Fruit fly (Drosophila melanogaster) whole organism, embryonic: Measurements from ENCODE around the gene Gr22c.

Experiments
- CG1024 ChIP-seq: fragments of 200-800 bp; sonication (Bioruptor generic); IDR thresholded peaks from 2 replicates; pipeline ENCODE4 v1.3.6; 2022; ENCODE audit warnings: missing biosample characterization, missing genetic modification characterization
- CG10543 ChIP-seq: fragments of 200-800 bp; sonication (Bioruptor generic); optimal IDR thresholded peaks from 3 replicates; lab custom pipeline; 2017; ENCODE audit warnings: missing biosample characterization, mild to moderate bottlenecking, missing genetic modification characterization, moderate library complexity
- CG10565 ChIP-seq: fragments of 200-800 bp; sonication (Bioruptor generic); optimal IDR thresholded peaks from 3 replicates; lab custom pipeline; 2016; ENCODE audit warnings: missing biosample characterization, mild to moderate bottlenecking, missing genetic modification characterization
- CG11456 ChIP-seq: fragments of 200-800 bp; sonication (Bioruptor generic); IDR thresholded peaks from 3 replicates; pipeline ENCODE4 v1.3.6; 2022; ENCODE audit warnings: missing biosample characterization, missing genetic modification characterization
- CG11696 ChIP-seq: fragments of 200-800 bp; sonication (Bioruptor generic); IDR thresholded peaks from 2 replicates; pipeline ENCODE4 v1.3.6; 2022; ENCODE audit warnings: missing biosample characterization, missing genetic modification characterization
- CG12071 ChIP-seq: fragments of 200-800 bp; sonication (Bioruptor generic); optimal IDR thresholded peaks from 3 replicates; lab custom pipeline; 2018; ENCODE audit warnings: missing biosample characterization, mild to moderate bottlenecking, missing genetic modification characterization
- CG12236 ChIP-seq: fragments of 200-800 bp; sonication (Bioruptor generic); optimal IDR thresholded peaks from 2 replicates; lab custom pipeline; 2016; ENCODE audit warnings: missing biosample characterization, missing genetic modification characterization
- CG15514 ChIP-seq: fragments of 200-800 bp; sonication (Bioruptor generic); optimal IDR thresholded peaks from 3 replicates; lab custom pipeline; 2017; ENCODE audit warnings: missing biosample characterization, missing genetic modification characterization, mild to moderate bottlenecking, moderate library complexity, missing genetic modification reagents
- CG17186 ChIP-seq: fragments of 200-800 bp; sonication (Bioruptor generic); optimal IDR thresholded peaks from 3 replicates; lab custom pipeline; 2017; ENCODE audit warnings: missing biosample characterization, missing genetic modification reagents, missing genetic modification characterization
- CG32532 ChIP-seq: fragments of 200-800 bp; sonication (Bioruptor generic); IDR thresholded peaks from 2 replicates; pipeline ENCODE4 v1.3.6; 2022; ENCODE audit warnings: missing biosample characterization, missing genetic modification characterization
- CG34422 ChIP-seq: fragments of 200-800 bp; sonication (Bioruptor generic); IDR thresholded peaks from 3 replicates; pipeline ENCODE4 v1.3.6; 2022; ENCODE audit warnings: missing biosample characterization, missing genetic modification characterization
- CG6791 ChIP-seq: fragments of 200-800 bp; sonication (Bioruptor generic); IDR thresholded peaks from 3 replicates; pipeline ENCODE4 v1.3.6; 2022; ENCODE audit warnings: missing biosample characterization, missing genetic modification characterization; ENCODE audit not compliant: partially characterized antibody
- CG9437 ChIP-seq: fragments of 200-800 bp; sonication (Bioruptor generic); optimal IDR thresholded peaks from 2 replicates; lab custom pipeline; 2018; ENCODE audit warnings: missing biosample characterization, mild to moderate bottlenecking, missing genetic modification characterization
- D19B ChIP-seq: fragments of 200-800 bp; sonication (Bioruptor generic); optimal IDR thresholded peaks from 2 replicates; lab custom pipeline; 2017; ENCODE audit warnings: missing biosample characterization, mild to moderate bottlenecking, missing genetic modification characterization
- Dfd ChIP-seq, 2 experiments: fragments of >200 bp; optimal IDR thresholded peaks; 2 replicates each; lab custom pipeline; 2017; ENCODE audit warnings: missing biosample characterization in 2 of 2, missing genetic modification characterization in 2 of 2
- Doc3 ChIP-seq: fragments of 200-800 bp; sonication (Bioruptor generic); IDR thresholded peaks from 3 replicates; pipeline ENCODE4 v1.3.6; 2022; ENCODE audit warnings: missing biosample characterization, missing genetic modification characterization; ENCODE audit not compliant: partially characterized antibody
- ERR ChIP-seq: fragments of 200-800 bp; sonication (Bioruptor generic); optimal IDR thresholded peaks from 2 replicates; lab custom pipeline; 2016; ENCODE audit warnings: missing biosample characterization, missing genetic modification characterization
- Gsc ChIP-seq: fragments of 200-800 bp; sonication (Bioruptor generic); IDR thresholded peaks from 2 replicates; pipeline ENCODE4 v1.3.6; 2022; ENCODE audit warnings: missing biosample characterization, missing genetic modification characterization
- Hey ChIP-seq: fragments of 200-800 bp; sonication (Bioruptor generic); optimal IDR thresholded peaks from 3 replicates; lab custom pipeline; 2018; ENCODE audit warnings: missing biosample characterization, mild to moderate bottlenecking, missing genetic modification characterization
- Hr51 ChIP-seq, 2 experiments: fragments of 200-800 bp; sonication (Bioruptor generic); optimal IDR thresholded peaks; 2 replicates in 1 of 2; 3 replicates in 1 of 2; lab custom pipeline; 2016 to 2018; ENCODE audit warnings: missing biosample characterization in 2 of 2, missing genetic modification characterization in 2 of 2, mild to moderate bottlenecking in 1 of 2, moderate library complexity in 1 of 2
- Mrtf ChIP-seq: fragments of 200-800 bp; sonication (Bioruptor generic); IDR thresholded peaks from 3 replicates; pipeline ENCODE4 v1.3.6; 2022; ENCODE audit warnings: missing biosample characterization, missing genetic modification characterization
- Myb ChIP-seq: fragments of 200-800 bp; sonication (Bioruptor generic); optimal IDR thresholded peaks from 2 replicates; lab custom pipeline; 2016; ENCODE audit warnings: missing biosample characterization, missing genetic modification characterization
- NfI ChIP-seq: fragments of 200-800 bp; sonication (Bioruptor generic); optimal IDR thresholded peaks from 3 replicates; lab custom pipeline; 2018; ENCODE audit warnings: missing biosample characterization, mild to moderate bottlenecking, missing genetic modification characterization, moderate library complexity
- Optix ChIP-seq: fragments of 200-800 bp; sonication (Bioruptor generic); IDR thresholded peaks from 3 replicates; pipeline ENCODE4 v1.3.6; 2022; ENCODE audit warnings: missing biosample characterization, missing genetic modification characterization
- Poxn ChIP-seq: fragments of 200-800 bp; sonication (Bioruptor generic); IDR thresholded peaks from 2 replicates; pipeline ENCODE4 v1.3.6; 2022; ENCODE audit warnings: missing biosample characterization, missing genetic modification characterization
- abd-A ChIP-seq: fragments of 200-800 bp; sonication (Bioruptor generic); optimal IDR thresholded peaks from 3 replicates; lab custom pipeline; 2019; ENCODE audit warnings: missing biosample characterization, mild to moderate bottlenecking, missing genetic modification characterization, moderate library complexity
- ara ChIP-seq: fragments of 200-800 bp; sonication (Bioruptor generic); IDR thresholded peaks from 2 replicates; pipeline ENCODE4 v1.3.6; 2022; ENCODE audit warnings: missing biosample characterization, missing genetic modification characterization
- az2 ChIP-seq: fragments of 200-800 bp; sonication (Bioruptor generic); optimal IDR thresholded peaks from 3 replicates; lab custom pipeline; 2016; ENCODE audit warnings: missing biosample characterization, missing genetic modification characterization
- br ChIP-seq: fragments of >200 bp; optimal IDR thresholded peaks from 2 replicates; lab custom pipeline; 2017
- cato ChIP-seq: fragments of 200-800 bp; sonication (Bioruptor generic); optimal IDR thresholded peaks from 2 replicates; lab custom pipeline; 2016; ENCODE audit warnings: missing biosample characterization, missing genetic modification characterization, borderline replicate concordance
- croc ChIP-seq: fragments of 200-800 bp; sonication (Bioruptor generic); conservative IDR thresholded peaks from 3 replicates; pipeline ENCODE4 v1.3.6; 2022; ENCODE audit warnings: missing biosample characterization, missing genetic modification characterization
- cwo ChIP-seq: fragments of 200-800 bp; sonication (Bioruptor generic); optimal IDR thresholded peaks from 3 replicates; lab custom pipeline; 2017; ENCODE audit warnings: missing biosample characterization, missing genetic modification characterization, mild to moderate bottlenecking, moderate library complexity, missing genetic modification reagents
- ham ChIP-seq: fragments of 200-800 bp; sonication (Bioruptor generic); IDR thresholded peaks from 2 replicates; pipeline ENCODE4 v1.3.6; 2022; ENCODE audit warnings: missing biosample characterization, missing genetic modification characterization
- hbn ChIP-seq: fragments of 200-800 bp; sonication (Bioruptor generic); IDR thresholded peaks from 2 replicates; pipeline ENCODE4 v1.3.6; 2022; ENCODE audit warnings: missing biosample characterization, missing genetic modification characterization; ENCODE audit not compliant: partially characterized antibody
- lab ChIP-seq: fragments of 200-800 bp; sonication (Bioruptor generic); optimal IDR thresholded peaks from 3 replicates; lab custom pipeline; 2017; ENCODE audit warnings: missing biosample characterization, missing genetic modification characterization, mild to moderate bottlenecking, moderate library complexity, missing genetic modification reagents
- mirr ChIP-seq: fragments of 200-800 bp; sonication (Bioruptor generic); optimal IDR thresholded peaks from 3 replicates; lab custom pipeline; 2018; ENCODE audit warnings: missing biosample characterization, mild to moderate bottlenecking, missing genetic modification characterization
- nerfin-1 ChIP-seq: fragments of 200-800 bp; sonication (Bioruptor generic); optimal IDR thresholded peaks from 3 replicates; lab custom pipeline; 2019; ENCODE audit warnings: missing biosample characterization, mild to moderate bottlenecking, missing genetic modification characterization, moderate library complexity
- onecut ChIP-seq: fragments of 200-800 bp; sonication (Bioruptor generic); IDR thresholded peaks from 2 replicates; pipeline ENCODE4 v1.3.6; 2022; ENCODE audit warnings: missing biosample characterization, missing genetic modification characterization
- phol ChIP-seq: fragments of 200-800 bp; sonication (Bioruptor generic); optimal IDR thresholded peaks from 3 replicates; lab custom pipeline; 2018; ENCODE audit warnings: missing biosample characterization, mild to moderate bottlenecking, missing genetic modification characterization, moderate library complexity
- row ChIP-seq: fragments of 200-800 bp; sonication (Bioruptor generic); IDR thresholded peaks from 3 replicates; pipeline ENCODE4 v1.3.6; 2022; ENCODE audit warnings: missing biosample characterization, missing genetic modification characterization
- sens ChIP-seq: fragments of 200-800 bp; sonication (Bioruptor generic); peaks from one replicate; lab custom pipeline; 2016; ENCODE audit warnings: missing biosample characterization, missing genetic modification characterization
- slbo ChIP-seq: fragments of 200-800 bp; sonication (Bioruptor generic); IDR thresholded peaks from 2 replicates; pipeline ENCODE4 v1.3.6; 2022; ENCODE audit warnings: missing biosample characterization, missing genetic modification characterization
- tll ChIP-seq, 2 experiments: fragments of 200-800 bp in 1 of 2; fragments of >200 bp in 1 of 2; sonication (Bioruptor generic) in 1 of 2; optimal IDR thresholded peaks; 2 replicates each; lab custom pipeline; 2017 to 2019; ENCODE audit warnings: missing biosample characterization in 2 of 2, missing genetic modification characterization in 2 of 2, mild to moderate bottlenecking in 1 of 2, moderate library complexity in 1 of 2
- toy ChIP-seq: fragments of 200-800 bp; sonication (Bioruptor generic); IDR thresholded peaks from 2 replicates; pipeline ENCODE4 v1.3.6; 2022; ENCODE audit warnings: missing biosample characterization, missing genetic modification characterization
- vfl ChIP-seq: fragments of 200-800 bp; sonication (Bioruptor generic); optimal IDR thresholded peaks from 2 replicates; lab custom pipeline; 2016; ENCODE audit warnings: missing biosample characterization, missing genetic modification characterization

Gr22c gene

DNA sequence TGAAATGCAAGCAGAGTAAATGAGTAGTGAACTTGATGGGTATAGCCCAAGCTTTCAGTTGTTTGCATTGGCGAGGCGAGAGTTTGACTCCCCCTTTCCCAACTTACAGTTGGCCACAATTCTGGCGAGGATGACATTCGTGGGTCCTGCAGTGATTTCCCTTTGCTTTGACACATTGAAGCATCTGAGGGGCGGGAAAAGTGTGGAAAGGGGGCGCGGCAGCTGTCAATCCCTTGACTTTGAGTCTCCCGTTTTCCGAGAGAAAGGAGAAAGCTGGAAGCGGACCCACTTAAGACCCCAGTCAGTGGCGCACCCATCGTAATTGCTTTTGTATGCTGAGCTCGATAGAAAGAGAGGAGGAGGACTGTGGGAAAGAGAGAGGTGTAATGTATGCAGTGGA is 18.8 kb upstream of the Gr22c start:
- TF ChIP-seq Mrtf (peak; percentile 55; the same call in 2 of the 3 replicates), Poxn (0 out of 2 replicates have a peak, but pooled peaks have one; percentile 37), CG11456 (GFP tag; lab: Robert Waterston, UW) (peak; percentile 58; the same call in 1 of the 3 replicates), Gsc (peak; percentile 16; the same call in 1 of the 2 replicates), CG6791 (0 out of 3 replicates have a peak, but pooled peaks have one; percentile 41)
- TF ChIP-seq, all 482 proteins: peak for 5; not testable (repeated sequence) for 477

DNA sequence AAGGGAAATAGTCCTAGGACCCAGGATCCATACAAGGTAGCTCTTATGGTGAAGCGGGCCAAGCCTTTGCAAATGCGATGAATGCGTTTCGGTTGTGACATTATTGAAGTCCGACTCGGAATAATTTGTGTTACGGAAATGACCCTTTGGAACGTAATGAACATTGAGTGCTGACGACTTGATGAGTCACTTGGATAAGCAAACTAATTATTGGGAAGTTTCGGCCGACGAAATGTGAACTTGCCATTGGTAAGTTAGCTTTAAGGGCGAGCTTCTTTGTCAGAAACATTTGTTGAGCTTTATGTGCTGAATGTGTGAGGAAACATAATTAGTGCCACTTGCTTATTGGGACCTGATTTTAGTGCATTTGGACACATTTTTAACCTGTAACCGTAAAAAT is 3.2 kb upstream of the Gr22c start, which contains the start of gene Gr22a:
Gene Gr22a, minus strand, starts transcription at position 101 of the 400 bp plus-strand sequence.
- no peak for TF ChIP-seq CG1024 (GFP tag; lab: Robert Waterston, UW)
- TF ChIP-seq CG11696 (GFP tag; lab: Robert Waterston, UW), result no peak
- no peak for TF ChIP-seq ham (GFP tag; lab: Robert Waterston, UW)
- no peak for TF ChIP-seq CG9437 (GFP tag; lab: Kevin White, UChicago)
- TF ChIP-seq vfl (GFP tag; lab: Kevin White, UChicago), result no peak
- TF ChIP-seq cato, result no peak
- TF ChIP-seq CG17186 (GFP tag; lab: Kevin White, UChicago), result no peak
- no peak for TF ChIP-seq toy (GFP tag; lab: Robert Waterston, UW)
- TF ChIP-seq NfI (GFP tag; lab: Kevin White, UChicago), result no peak
- no peak for TF ChIP-seq CG12236 (GFP tag; lab: Kevin White, UChicago)
- no peak for TF ChIP-seq br (lab: Kevin White, UChicago)
- TF ChIP-seq ara (GFP tag; lab: Robert Waterston, UW), result no peak
- TF ChIP-seq croc (GFP tag; lab: Robert Waterston, UW), result no peak

DNA sequence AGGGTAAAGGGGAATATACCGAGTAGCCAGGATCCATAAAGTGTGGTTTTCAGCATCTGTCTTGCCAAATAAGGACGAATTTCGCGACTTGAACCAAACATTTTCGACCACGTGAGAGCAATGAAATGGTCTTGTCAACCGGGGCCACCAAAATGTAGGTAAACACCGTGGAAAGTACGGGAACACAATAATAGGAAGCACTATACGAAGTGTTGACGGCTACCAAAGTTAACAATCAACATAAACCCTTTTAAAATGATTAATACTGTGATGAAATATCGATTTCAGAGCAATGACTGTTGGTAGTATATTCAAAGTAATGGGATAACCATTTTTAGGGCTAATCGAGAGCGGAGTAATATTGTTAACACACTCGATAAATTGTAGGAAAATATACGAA is 1.5 kb upstream of the Gr22c start, which contains the start of gene Gr22b:
Gene Gr22b, minus strand, starts transcription at position 101 of the 400 bp plus-strand sequence.
- TF ChIP-seq CG32532 (GFP tag; lab: Robert Waterston, UW), result no peak
- TF ChIP-seq CG34422 (GFP tag; lab: Robert Waterston, UW), result no peak
- TF ChIP-seq, all 482 proteins: peak for 0

DNA sequence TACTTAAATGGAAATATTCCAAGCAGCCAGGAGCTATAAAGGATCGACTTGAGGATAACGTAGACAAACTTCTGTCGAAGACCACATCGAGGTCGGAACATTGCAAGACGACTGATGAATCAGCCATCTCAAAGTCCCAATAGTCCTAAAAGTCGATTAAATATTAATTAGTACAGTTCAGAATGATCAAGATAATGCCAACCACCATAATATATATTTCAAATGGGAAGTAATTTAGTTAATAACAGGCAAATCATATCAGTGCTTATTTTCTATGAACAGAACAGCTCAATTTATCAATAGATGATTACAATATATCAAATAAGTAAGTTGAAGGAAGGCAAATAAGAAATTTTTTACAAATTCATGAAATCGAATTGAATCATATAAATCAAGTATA is 1.4 kb downstream of the Gr22c start, which contains the start of gene Gr22d:
Gene Gr22d, minus strand, starts transcription at position 101 of the 400 bp plus-strand sequence.
- no peak for TF ChIP-seq Optix (GFP tag; lab: Robert Waterston, UW)
- TF ChIP-seq CG12071 (GFP tag; lab: Kevin White, UChicago), result no peak
- no peak for TF ChIP-seq D19B
- no peak for TF ChIP-seq Doc3 (GFP tag; lab: Robert Waterston, UW)
- no peak for TF ChIP-seq ERR
- no peak for TF ChIP-seq Poxn
- TF ChIP-seq phol, result no peak
- no peak for TF ChIP-seq CG10565 (GFP tag; lab: Kevin White, UChicago)
- TF ChIP-seq row (GFP tag; lab: Robert Waterston, UW), result no peak
- TF ChIP-seq hbn (GFP tag; lab: Robert Waterston, UW), result no peak
- TF ChIP-seq tll (GFP tag; optimal IDR thresholded peaks at IDR 0.05; lab: Kevin White, UChicago), result no peak
- TF ChIP-seq az2 (GFP tag; lab: Kevin White, UChicago), result no peak
- TF ChIP-seq sens (GFP tag; lab: Kevin White, UChicago), result no peak
- TF ChIP-seq slbo (GFP tag; lab: Robert Waterston, UW), result no peak

DNA sequence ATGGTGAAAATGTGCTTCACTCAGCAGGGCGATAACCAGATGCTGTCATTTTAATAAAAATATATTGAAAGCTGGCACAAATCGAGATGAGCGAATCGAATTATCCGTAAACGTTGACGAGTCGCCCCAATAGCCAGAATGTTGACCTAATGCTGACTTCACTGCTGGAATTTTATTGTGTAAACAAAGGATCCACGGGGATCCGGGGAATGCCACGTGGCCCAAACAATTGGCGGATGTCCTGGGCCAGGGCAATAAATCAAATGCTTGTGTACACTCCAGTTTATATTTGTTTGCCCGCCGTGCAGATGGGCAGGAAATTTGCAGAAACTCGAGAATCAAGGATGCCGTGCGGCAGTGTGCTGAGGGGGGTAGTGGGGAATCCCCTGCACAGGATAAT is 3.7 kb downstream of the Gr22c start:
- peak; percentile 23 for TF ChIP-seq mirr
- peak; percentile 44 for TF ChIP-seq onecut (GFP tag; lab: Robert Waterston, UW)
- peak; percentile 76 for TF ChIP-seq abd-A (tag; lab: Kevin White, UChicago)
- TF ChIP-seq nerfin-1 (tag; lab: Kevin White, UChicago), result peak; percentile 54
- TF ChIP-seq CG15514 (GFP tag; lab: Kevin White, UChicago), result no peak
- no peak for TF ChIP-seq CG10543
- no peak for TF ChIP-seq Dfd (GFP tag; optimal IDR thresholded peaks at IDR 0.05; lab: Kevin White, UChicago)
- no peak for TF ChIP-seq Myb
- TF ChIP-seq Hr51 (GFP tag; optimal IDR thresholded peaks at IDR 0.05; lab: Kevin White, UChicago), result no peak
- peak; percentile 81 for TF ChIP-seq Hey
- peak; percentile 19 for TF ChIP-seq lab
- TF ChIP-seq CG12071 (GFP tag; lab: Kevin White, UChicago), result no peak
- no peak for TF ChIP-seq cwo
